Fruit fly (Drosophila melanogaster) whole organism, prepupa: ENCODE data around the gene Smvt.

ENCODE experiments used
- Blimp-1 ChIP-seq: fragments of 200-800 bp; sonication (Bioruptor generic); optimal IDR thresholded peaks from 3 replicates; lab custom pipeline; 2017; ENCODE audit warnings: missing biosample characterization, missing genetic modification characterization, mild to moderate bottlenecking, moderate library complexity, missing genetic modification reagents
- CG10631 ChIP-seq: fragments of 200-800 bp; sonication (Bioruptor generic); optimal IDR thresholded peaks from 2 replicates; lab custom pipeline; 2016; ENCODE audit warnings: missing biosample characterization, missing genetic modification characterization
- CG10669 ChIP-seq: fragments of 200-800 bp; sonication (Bioruptor generic); optimal IDR thresholded peaks from 3 replicates; lab custom pipeline; 2018; ENCODE audit warnings: missing biosample characterization, mild to moderate bottlenecking, missing genetic modification characterization, moderate library complexity
- CG11762 ChIP-seq: fragments of 200-800 bp; sonication (Bioruptor generic); optimal IDR thresholded peaks from 3 replicates; lab custom pipeline; 2016; ENCODE audit warnings: missing biosample characterization, missing genetic modification characterization; ENCODE audit not compliant: insufficient read depth
- CG15336 ChIP-seq: fragments of 200-800 bp; sonication (Bioruptor generic); IDR thresholded peaks from 2 replicates; pipeline ENCODE4 v1.3.6; 2022; ENCODE audit warnings: missing biosample characterization, missing genetic modification characterization
- CG1621 ChIP-seq: fragments of 200-800 bp; sonication (Bioruptor generic); optimal IDR thresholded peaks from 3 replicates; lab custom pipeline; 2018; ENCODE audit warnings: missing biosample characterization, mild to moderate bottlenecking, missing genetic modification characterization
- CG16779 ChIP-seq: fragments of 200-800 bp; sonication (Bioruptor generic); optimal IDR thresholded peaks from 3 replicates; lab custom pipeline; 2017; ENCODE audit warnings: missing biosample characterization, mild to moderate bottlenecking, missing genetic modification characterization
- CG32006 ChIP-seq: fragments of 200-800 bp; sonication (Bioruptor generic); optimal IDR thresholded peaks from 3 replicates; lab custom pipeline; 2017; ENCODE audit warnings: missing biosample characterization, mild to moderate bottlenecking, missing genetic modification characterization
- CG34406 ChIP-seq: fragments of 200-800 bp; sonication (Bioruptor generic); optimal IDR thresholded peaks from 3 replicates; lab custom pipeline; 2016; ENCODE audit warnings: missing biosample characterization, missing genetic modification characterization
- CG4318 ChIP-seq: fragments of 200-800 bp; sonication (Bioruptor generic); optimal IDR thresholded peaks from 3 replicates; lab custom pipeline; 2017; ENCODE audit warnings: missing biosample characterization, mild to moderate bottlenecking, missing genetic modification characterization
- CG6163 ChIP-seq: fragments of 200-800 bp; sonication (Bioruptor generic); IDR thresholded peaks from 3 replicates; pipeline ENCODE4 v1.3.6; 2022; ENCODE audit warnings: missing biosample characterization, missing genetic modification characterization
- CG8319 ChIP-seq: fragments of 200-800 bp; sonication (Bioruptor generic); optimal IDR thresholded peaks from 3 replicates; lab custom pipeline; 2016; ENCODE audit warnings: missing biosample characterization, missing genetic modification characterization
- CG8632 ChIP-seq: fragments of 200-800 bp; sonication (Bioruptor generic); optimal IDR thresholded peaks from 3 replicates; lab custom pipeline; 2016; ENCODE audit warnings: missing biosample characterization, missing genetic modification characterization
- CG9139 ChIP-seq: fragments of 200-800 bp; sonication (Bioruptor generic); optimal IDR thresholded peaks from 3 replicates; lab custom pipeline; 2017; ENCODE audit warnings: missing biosample characterization, mild to moderate bottlenecking, missing genetic modification characterization
- Eip75B ChIP-seq: fragments of 200-800 bp; sonication (Bioruptor generic); optimal IDR thresholded peaks from 3 replicates; lab custom pipeline; 2016; ENCODE audit warnings: missing biosample characterization, missing genetic modification characterization
- Eip78C ChIP-seq: fragments of 200-800 bp; sonication (Bioruptor generic); peaks from one replicate; lab custom pipeline; 2016; ENCODE audit warnings: missing biosample characterization, missing genetic modification characterization
- Eip93F ChIP-seq: fragments of 200-800 bp; sonication (Bioruptor generic); optimal IDR thresholded peaks from 2 replicates; lab custom pipeline; 2016; ENCODE audit warnings: missing biosample characterization, mild to moderate bottlenecking, missing genetic modification characterization
- Ets96B ChIP-seq: fragments of 200-800 bp; optimal IDR thresholded peaks from 2 replicates; lab custom pipeline; 2019; ENCODE audit warnings: missing biosample characterization, mild to moderate bottlenecking, missing genetic modification characterization, moderate library complexity
- Gug ChIP-seq: fragments of 200-800 bp; sonication (Bioruptor generic); IDR thresholded peaks from 2 replicates; pipeline ENCODE4 v1.3.6; 2022; ENCODE audit warnings: missing biosample characterization, missing genetic modification characterization
- Hr39 ChIP-seq: fragments of 200-800 bp; sonication (Bioruptor generic); optimal IDR thresholded peaks from 2 replicates; lab custom pipeline; 2016; ENCODE audit warnings: missing biosample characterization, missing genetic modification characterization
- Hr4 ChIP-seq: fragments of 200-800 bp; sonication (Bioruptor generic); optimal IDR thresholded peaks from 3 replicates; lab custom pipeline; 2016; ENCODE audit warnings: missing biosample characterization, missing genetic modification characterization
- Lpt ChIP-seq: fragments of 200-800 bp; sonication (Bioruptor generic); optimal IDR thresholded peaks from 3 replicates; lab custom pipeline; 2016; ENCODE audit warnings: missing biosample characterization, missing genetic modification characterization
- OdsH ChIP-seq: fragments of 200-800 bp; sonication (Bioruptor generic); optimal IDR thresholded peaks from 3 replicates; lab custom pipeline; 2016; ENCODE audit warnings: missing biosample characterization, missing genetic modification characterization
- Sox102F ChIP-seq: fragments of 200-800 bp; sonication (Bioruptor generic); optimal IDR thresholded peaks from 2 replicates; lab custom pipeline; 2016; ENCODE audit warnings: missing biosample characterization, mild to moderate bottlenecking, missing genetic modification characterization
- achi ChIP-seq: fragments of 200-800 bp; sonication (Bioruptor generic); optimal IDR thresholded peaks from 3 replicates; lab custom pipeline; 2016; ENCODE audit warnings: missing biosample characterization, missing genetic modification characterization
- acj6 ChIP-seq: fragments of 200-800 bp; sonication (Bioruptor generic); optimal IDR thresholded peaks from 3 replicates; lab custom pipeline; 2016; ENCODE audit warnings: missing biosample characterization, missing genetic modification characterization
- cyc ChIP-seq: fragments of 200-800 bp; sonication (Bioruptor generic); optimal IDR thresholded peaks from 3 replicates; lab custom pipeline; 2016; ENCODE audit warnings: missing biosample characterization, missing genetic modification characterization
- dac ChIP-seq: fragments of 200-800 bp; sonication (Bioruptor generic); optimal IDR thresholded peaks from 2 replicates; lab custom pipeline; 2017; ENCODE audit warnings: missing biosample characterization, mild to moderate bottlenecking, missing genetic modification characterization
- dsx ChIP-seq: fragments of 200-800 bp; optimal IDR thresholded peaks from 3 replicates; lab custom pipeline; 2019; ENCODE audit warnings: missing biosample characterization, mild to moderate bottlenecking, missing genetic modification characterization, moderate library complexity; ENCODE audit not compliant: poor library complexity, severe bottlenecking
- eg ChIP-seq: fragments of 200-800 bp; sonication (Bioruptor generic); IDR thresholded peaks from 3 replicates; pipeline ENCODE4 v1.3.6; 2022; ENCODE audit warnings: missing biosample characterization, missing genetic modification characterization
- esn ChIP-seq: fragments of 200-800 bp; sonication (Bioruptor generic); optimal IDR thresholded peaks from 2 replicates; lab custom pipeline; 2016; ENCODE audit warnings: missing biosample characterization, mild to moderate bottlenecking, missing genetic modification characterization, moderate library complexity
- fkh ChIP-seq: fragments of 200-800 bp; sonication (Bioruptor generic); optimal IDR thresholded peaks from 3 replicates; lab custom pipeline; 2017; ENCODE audit warnings: missing biosample characterization, mild to moderate bottlenecking, missing genetic modification characterization, moderate library complexity
- pdm3 ChIP-seq: fragments of 200-800 bp; sonication (Bioruptor generic); optimal IDR thresholded peaks from 3 replicates; lab custom pipeline; 2016; ENCODE audit warnings: missing biosample characterization, missing genetic modification characterization
- spab ChIP-seq: fragments of 200-800 bp; sonication (Bioruptor generic); optimal IDR thresholded peaks from 2 replicates; lab custom pipeline; 2017; ENCODE audit warnings: missing biosample characterization, mild to moderate bottlenecking, missing genetic modification characterization, missing genetic modification reagents

Smvt gene

DNA sequence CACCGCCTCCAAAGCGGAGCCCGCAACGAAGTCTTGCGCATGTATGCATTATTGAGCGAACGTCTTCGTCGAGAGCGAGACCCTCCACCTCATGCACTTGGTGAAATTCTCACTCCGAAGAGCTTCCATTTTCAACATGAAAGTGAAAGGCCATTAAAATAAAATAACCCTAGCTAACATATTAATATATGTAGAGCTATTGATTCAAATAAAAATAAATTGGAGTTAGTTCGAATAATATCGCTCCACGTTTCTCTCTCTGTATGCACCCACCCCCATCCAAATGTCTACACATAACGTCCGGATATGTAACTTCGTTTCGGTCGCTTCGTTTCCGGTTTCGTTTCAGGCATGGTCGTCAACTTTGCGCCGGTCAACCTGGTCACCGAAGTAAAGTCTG, 20.1 kb downstream of the Smvt start:
- TF ChIP-seq esn (GFP tag; lab: Kevin White, UChicago) = peak; percentile 9
- no peak for TF ChIP-seq Eip75B (GFP tag; lab: Kevin White, UChicago)
- TF ChIP-seq pdm3 = peak; percentile 7
- TF ChIP-seq Eip93F = no peak
- TF ChIP-seq eg (GFP tag; lab: Robert Waterston, UW) = peak; percentile 66; the same call in 2 of the 3 replicates
- peak; percentile 11 for TF ChIP-seq dsx (GFP tag; lab: Kevin White, UChicago)
- TF ChIP-seq CG15336 (GFP tag; lab: Robert Waterston, UW) = peak; percentile 59
- peak; percentile 57 for TF ChIP-seq Eip78C (GFP tag; lab: Kevin White, UChicago)
- no peak for TF ChIP-seq OdsH (GFP tag; lab: Kevin White, UChicago)
- TF ChIP-seq CG11762 (GFP tag; lab: Kevin White, UChicago) = no peak
- no peak for TF ChIP-seq CG32006
- TF ChIP-seq Ets96B (tag; lab: Kevin White, UChicago) = peak; percentile 7
- peak; percentile 42; the same call in 1 of the 3 replicates for TF ChIP-seq CG6163 (GFP tag; lab: Robert Waterston, UW)
- TF ChIP-seq Gug (GFP tag; lab: Robert Waterston, UW) = 0 out of 2 replicates have a peak, but pooled peaks have one; percentile 31

DNA sequence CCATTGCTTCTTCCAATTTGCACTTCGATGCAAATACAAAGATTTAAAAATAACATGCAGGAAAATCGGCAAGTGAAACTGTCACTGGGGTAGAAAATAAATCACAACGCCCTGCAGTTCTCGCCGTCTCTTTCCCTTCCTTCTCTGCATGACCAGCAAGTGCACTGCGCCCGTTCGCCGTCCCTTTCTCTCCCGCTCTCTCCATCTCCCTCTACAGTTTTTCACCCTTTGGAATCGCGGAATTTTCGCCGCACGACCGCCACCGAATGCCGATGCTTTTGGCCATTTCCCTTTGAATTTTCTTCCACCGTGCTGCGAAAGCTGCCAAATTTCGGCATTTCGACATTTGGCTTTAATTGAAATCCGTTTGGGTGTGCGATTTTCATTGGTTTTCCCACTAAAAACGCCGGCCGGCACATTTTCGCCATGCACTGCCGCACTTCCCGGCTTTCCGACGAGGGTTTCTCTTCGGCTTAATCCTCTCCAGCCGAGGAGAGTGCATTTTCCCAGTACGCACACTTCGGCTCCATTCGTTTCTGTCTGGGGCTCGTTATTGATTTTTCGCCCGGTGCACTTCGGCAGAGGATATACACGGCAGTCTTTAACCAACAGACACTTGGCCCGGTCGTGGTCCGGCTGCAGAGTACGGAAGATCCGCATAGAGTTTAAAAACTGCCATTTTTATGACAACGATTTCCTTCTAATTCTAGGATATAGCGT, 22.2 kb downstream of the Smvt start:
- TF ChIP-seq achi (GFP tag; lab: Kevin White, UChicago) (no peak), Lpt (GFP tag; lab: Kevin White, UChicago) (no peak), CG1621 (tag; lab: Kevin White, UChicago) (no peak)

DNA sequence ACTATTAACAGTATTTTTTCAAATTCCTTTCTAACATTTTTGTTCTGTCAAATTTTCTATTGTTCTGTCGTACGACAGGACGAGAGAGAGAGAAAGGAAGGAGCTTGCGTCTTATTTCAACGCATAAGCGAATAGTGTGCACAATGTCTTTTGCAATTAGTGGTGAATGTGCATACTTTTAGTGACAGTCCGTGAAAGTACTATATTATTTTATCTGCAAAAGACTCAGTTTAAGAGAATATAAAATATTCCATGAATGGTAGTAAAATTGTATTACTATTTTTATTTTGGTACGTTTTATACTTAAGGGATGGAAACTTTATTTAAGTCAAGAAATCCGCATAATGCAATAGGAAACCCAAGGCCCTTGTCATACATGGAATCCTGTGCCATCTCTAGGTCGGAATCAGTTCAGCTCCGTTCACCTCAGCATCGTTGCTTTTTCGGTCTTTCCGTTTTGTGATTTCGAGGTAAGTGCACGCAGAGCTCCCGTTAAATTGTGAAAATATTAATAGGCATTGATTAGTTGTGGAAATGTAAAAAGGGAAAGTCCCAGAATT, 23.2 kb downstream of the Smvt start, which contains the start of gene eEF1alpha2:
Gene eEF1alpha2, plus strand, starts transcription at position 409 of the 560 bp plus-strand sequence.
- no peak for TF ChIP-seq Hr39 (GFP tag; lab: Kevin White, UChicago)
- TF ChIP-seq CG9139 = no peak
- no peak for TF ChIP-seq CG8632 (GFP tag; lab: Kevin White, UChicago)
- TF ChIP-seq Blimp-1 = no peak
- TF ChIP-seq Gug (GFP tag; lab: Robert Waterston, UW) = peak; percentile 10; the same call in 1 of the 2 replicates

dm6 chr3R:31736776-31737175, 24.6 kb downstream of the Smvt start, which contains the start of the genes CstF50 and CG11563:
TSS of gene CstF50 (minus strand) at chr3R:31736963.
TSS of gene CG11563 (plus strand) at chr3R:31737035.
- TF ChIP-seq CG1621 (tag; lab: Kevin White, UChicago) = peak; percentile 68
- TF ChIP-seq CG4318 (GFP tag; lab: Kevin White, UChicago) = no peak

DNA sequence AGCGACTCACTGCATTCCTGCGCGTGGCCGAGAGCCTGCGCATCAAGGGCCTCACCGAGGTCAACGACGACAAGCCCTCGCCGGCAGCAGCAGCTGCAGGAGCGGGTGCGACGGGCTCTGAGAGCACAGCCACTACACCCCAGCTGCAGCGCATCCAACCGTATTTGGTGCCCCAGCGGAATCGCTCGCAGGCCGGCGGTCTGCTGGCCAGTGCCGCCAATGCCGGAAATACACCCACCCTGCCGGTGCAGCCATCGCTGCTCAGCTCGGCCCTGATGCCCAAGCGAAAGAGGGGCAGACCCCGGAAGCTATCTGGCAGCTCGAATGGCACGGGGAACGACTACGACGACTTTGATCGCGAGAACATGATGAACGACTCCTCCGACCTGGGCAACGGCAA, 33.6 kb downstream of the Smvt start:
- TF ChIP-seq Sox102F (GFP tag; lab: Kevin White, UChicago) (no peak), CG34406 (GFP tag; lab: Kevin White, UChicago) (no peak), achi (GFP tag; lab: Kevin White, UChicago) (no peak), spab (GFP tag; lab: Kevin White, UChicago) (no peak), Hr39 (GFP tag; lab: Kevin White, UChicago) (no peak), Blimp-1 (no peak), CG10669 (GFP tag; lab: Kevin White, UChicago) (no peak), Eip93F (no peak), CG10631 (GFP tag; lab: Kevin White, UChicago) (no peak), fkh (no peak)

DNA sequence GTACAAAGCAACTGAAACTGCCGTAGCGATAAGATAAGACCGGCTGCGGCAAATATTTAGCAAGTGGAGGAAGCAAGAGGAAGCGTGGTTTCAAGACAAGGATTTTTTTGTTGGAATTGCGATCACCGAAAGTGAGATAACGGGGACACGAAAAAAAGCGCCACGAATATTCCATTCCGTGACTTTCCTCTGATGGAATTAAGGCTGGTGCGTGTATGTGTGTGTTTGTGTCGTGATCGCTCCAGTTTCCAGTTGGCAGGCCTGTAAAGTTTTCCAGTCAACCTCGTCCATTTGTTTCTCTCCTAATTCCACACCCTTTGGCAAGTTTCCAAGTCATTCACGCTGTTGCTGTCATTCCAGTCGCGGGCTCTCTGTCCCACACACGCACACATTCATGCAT, 35.1 kb downstream of the Smvt start:
- TF ChIP-seq CG8632 (GFP tag; lab: Kevin White, UChicago) (no peak), CG32006 (no peak), Blimp-1 (no peak), cyc (GFP tag; lab: Kevin White, UChicago) (no peak), dac (GFP tag; lab: Kevin White, UChicago) (no peak), CG16779 (no peak), pdm3 (no peak), acj6 (no peak), achi (GFP tag; lab: Kevin White, UChicago) (no peak), Hr4 (no peak), CG8319 (GFP tag; lab: Kevin White, UChicago) (no peak)
